Fruit fly (Drosophila melanogaster): Measurements from ENCODE around the gene Eogt.

DNA sequence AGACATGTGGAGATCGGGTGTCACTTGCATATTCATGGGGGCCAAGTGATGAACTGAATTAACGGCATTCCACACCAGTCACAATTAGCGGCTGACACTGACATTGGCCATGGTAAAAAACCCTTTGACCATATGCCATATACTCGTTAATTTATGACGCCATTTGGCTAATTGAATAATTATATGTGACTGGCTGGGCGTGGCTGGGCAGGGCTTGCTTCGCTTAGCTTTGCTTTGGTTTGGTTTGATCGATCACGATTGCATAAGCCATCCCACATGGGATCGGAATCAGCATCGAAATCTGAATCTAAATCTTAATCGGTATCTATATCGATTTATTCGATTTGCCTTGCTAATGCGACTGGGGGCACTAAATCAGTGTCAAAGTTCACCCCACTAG, 48.7 kb downstream of the Eogt start:
- no peak for TF ChIP-seq sage (GFP tag; optimal IDR thresholded peaks at IDR 0.05)
- no peak for TF ChIP-seq CG9705 (GFP tag; optimal IDR thresholded peaks at IDR 0.05)
- no peak for TF ChIP-seq jim (GFP tag; optimal IDR thresholded peaks at IDR 0.05)
- TF ChIP-seq Jra (GFP tag; optimal IDR thresholded peaks at IDR 0.05): no peak
- TF ChIP-seq ey (GFP tag; optimal IDR thresholded peaks at IDR 0.05): no peak
